Worm (Caenorhabditis elegans) whole organism, late embryonic: Measurements from ENCODE around the gene gtap-2.

Experiments used
- C08G9.2 ChIP-seq: sonication (generic microtip); optimal IDR thresholded peaks from 2 replicates; lab custom pipeline; 2016; ENCODE audit warnings: mild to moderate bottlenecking, missing genetic modification characterization, moderate library complexity, missing compliant biosample characterization
- K09A11.1 ChIP-seq: sonication (generic microtip); optimal IDR thresholded peaks from 2 replicates; lab custom pipeline; 2017; ENCODE audit warnings: antibody characterized with exemption, mild to moderate bottlenecking, missing genetic modification characterization, missing compliant biosample characterization; ENCODE audit not compliant: insufficient read depth
- T23F11.4 ChIP-seq: fragments of 200-800 bp; sonication (Bioruptor generic); optimal IDR thresholded peaks from 2 replicates; lab custom pipeline; 2018; ENCODE audit warnings: mild to moderate bottlenecking, missing genetic modification characterization, missing compliant biosample characterization
- Y22D7AL.16 ChIP-seq: sonication (generic microtip); optimal IDR thresholded peaks from 2 replicates; lab custom pipeline; 2016; ENCODE audit warnings: missing genetic modification characterization, missing compliant biosample characterization
- ahr-1 ChIP-seq: sonication (generic microtip); optimal IDR thresholded peaks from 2 replicates; lab custom pipeline; 2016; ENCODE audit warnings: missing genetic modification characterization, missing compliant biosample characterization
- ama-1 ChIP-seq: fragments of 150-350 bp; optimal IDR thresholded peaks from 2 replicates; lab custom pipeline; 2014
- ceh-14 ChIP-seq: sonication (generic microtip); optimal IDR thresholded peaks from 2 replicates; lab custom pipeline; 2016; ENCODE audit warnings: missing genotype, missing genetic modification characterization, missing compliant biosample characterization
- ceh-18 ChIP-seq: sonication (generic microtip); optimal IDR thresholded peaks from 2 replicates; lab custom pipeline; 2016; ENCODE audit warnings: missing genetic modification characterization, missing compliant biosample characterization
- ceh-22 ChIP-seq: sonication (generic microtip); optimal IDR thresholded peaks from 2 replicates; lab custom pipeline; 2017; ENCODE audit warnings: missing biosample characterization, missing genetic modification characterization
- ceh-24 ChIP-seq: sonication (generic microtip); optimal IDR thresholded peaks from 2 replicates; lab custom pipeline; 2016; ENCODE audit warnings: mild to moderate bottlenecking, missing genetic modification characterization, missing compliant biosample characterization
- ceh-30 ChIP-seq: fragments of 150-350 bp; optimal IDR thresholded peaks from 2 replicates; lab custom pipeline; 2014; ENCODE audit warnings: missing biosample characterization, missing genetic modification characterization
- ceh-31 ChIP-seq: sonication (generic microtip); optimal IDR thresholded peaks from 2 replicates; lab custom pipeline; 2016; ENCODE audit warnings: missing genetic modification characterization, missing compliant biosample characterization
- ceh-34 ChIP-seq: sonication (generic microtip); optimal IDR thresholded peaks from 2 replicates; lab custom pipeline; 2016; ENCODE audit warnings: mild to moderate bottlenecking, missing genetic modification characterization, missing compliant biosample characterization
- ceh-48 ChIP-seq: sonication (generic microtip); optimal IDR thresholded peaks from 2 replicates; lab custom pipeline; 2016; ENCODE audit warnings: missing genetic modification characterization, inconsistent platforms, missing compliant biosample characterization
- dmd-4 ChIP-seq: sonication (generic microtip); optimal IDR thresholded peaks from 2 replicates; lab custom pipeline; 2016; ENCODE audit warnings: borderline replicate concordance, missing genetic modification characterization, missing compliant biosample characterization
- dve-1 ChIP-seq: sonication (generic microtip); optimal IDR thresholded peaks from 2 replicates; lab custom pipeline; 2017; ENCODE audit warnings: antibody characterized with exemption, mild to moderate bottlenecking, missing genetic modification characterization, missing compliant biosample characterization
- elt-2 ChIP-seq: sonication (generic microtip); optimal IDR thresholded peaks from 2 replicates; lab custom pipeline; 2016; ENCODE audit warnings: missing genetic modification reagents, missing genetic modification characterization, missing compliant biosample characterization
- ets-4 ChIP-seq: sonication (generic microtip); optimal IDR thresholded peaks from 2 replicates; lab custom pipeline; 2016; ENCODE audit warnings: missing genetic modification characterization, missing compliant biosample characterization
- eyg-1 ChIP-seq: sonication (generic microtip); optimal IDR thresholded peaks from 2 replicates; lab custom pipeline; 2016; ENCODE audit warnings: missing genotype, missing genetic modification characterization, missing compliant biosample characterization
- fax-1 ChIP-seq: sonication (generic microtip); optimal IDR thresholded peaks from 2 replicates; lab custom pipeline; 2016; ENCODE audit warnings: missing genotype, missing genetic modification characterization, missing compliant biosample characterization
- fkh-10 ChIP-seq: fragments of 150-350 bp; optimal IDR thresholded peaks from 2 replicates; lab custom pipeline; 2014; ENCODE audit warnings: missing biosample characterization, missing genetic modification reagents, missing genetic modification characterization
- fkh-6 ChIP-seq: sonication (generic microtip); optimal IDR thresholded peaks from 2 replicates; lab custom pipeline; 2016; ENCODE audit warnings: missing genetic modification characterization, missing compliant biosample characterization
- hlh-30 ChIP-seq: sonication (generic microtip); optimal IDR thresholded peaks from 2 replicates; lab custom pipeline; 2017; ENCODE audit warnings: antibody characterized with exemption, missing genetic modification characterization, missing compliant biosample characterization; ENCODE audit not compliant: insufficient read depth
- hlh-8 ChIP-seq: sonication (generic microtip); optimal IDR thresholded peaks from 2 replicates; lab custom pipeline; 2016; ENCODE audit warnings: missing genotype, missing genetic modification characterization, missing compliant biosample characterization
- nfya-1 ChIP-seq: sonication (generic microtip); optimal IDR thresholded peaks from 2 replicates; lab custom pipeline; 2017; ENCODE audit warnings: missing genetic modification characterization, mild to moderate bottlenecking, missing compliant biosample characterization, antibody characterized with exemption, moderate library complexity
- odd-2 ChIP-seq: sonication (generic microtip); optimal IDR thresholded peaks from 2 replicates; lab custom pipeline; 2017; ENCODE audit warnings: antibody characterized with exemption, mild to moderate bottlenecking, missing genetic modification characterization, missing compliant biosample characterization
- pag-3 ChIP-seq: sonication (generic microtip); optimal IDR thresholded peaks from 2 replicates; lab custom pipeline; 2016; ENCODE audit warnings: missing compliant biosample characterization, missing genetic modification characterization, borderline replicate concordance
- pat-9 ChIP-seq: fragments of 200-800 bp; sonication (Bioruptor generic); optimal IDR thresholded peaks from 2 replicates; lab custom pipeline; 2018; ENCODE audit warnings: mild to moderate bottlenecking, missing genetic modification characterization, moderate library complexity, missing compliant biosample characterization
- pax-1 ChIP-seq: fragments of 150-350 bp; optimal IDR thresholded peaks from 2 replicates; lab custom pipeline; 2014; ENCODE audit warnings: missing biosample characterization, missing genetic modification characterization
- pha-2 ChIP-seq: sonication (generic microtip); optimal IDR thresholded peaks from 2 replicates; lab custom pipeline; 2017; ENCODE audit warnings: mild to moderate bottlenecking, missing genetic modification characterization, missing compliant biosample characterization
- pha-4 ChIP-seq: fragments of 150-350 bp; optimal IDR thresholded peaks from 2 replicates; lab custom pipeline; 2018; ENCODE audit warnings: missing biosample characterization, missing genetic modification reagents, missing genetic modification characterization
- pqm-1 ChIP-seq: sonication (generic microtip); optimal IDR thresholded peaks from 2 replicates; lab custom pipeline; 2016; ENCODE audit warnings: missing genetic modification characterization, missing compliant biosample characterization
- ref-2 ChIP-seq: sonication (generic microtip); optimal IDR thresholded peaks from 2 replicates; lab custom pipeline; 2016; ENCODE audit warnings: missing genetic modification characterization, missing compliant biosample characterization
- rnt-1 ChIP-seq: sonication (generic microtip); optimal IDR thresholded peaks from 2 replicates; lab custom pipeline; 2016; ENCODE audit warnings: missing genetic modification characterization, missing compliant biosample characterization
- sdc-2 ChIP-seq: sonication (generic microtip); optimal IDR thresholded peaks from 2 replicates; lab custom pipeline; 2016; ENCODE audit warnings: missing genotype, missing genetic modification characterization, missing compliant biosample characterization
- tbx-2 ChIP-seq: sonication (generic microtip); optimal IDR thresholded peaks from 2 replicates; lab custom pipeline; 2016; ENCODE audit warnings: missing genetic modification characterization, missing compliant biosample characterization
- ttx-3 ChIP-seq: sonication (generic microtip); optimal IDR thresholded peaks from 2 replicates; lab custom pipeline; 2016; ENCODE audit warnings: missing genetic modification reagents, missing genetic modification characterization, missing compliant biosample characterization
- unc-42 ChIP-seq: sonication (generic microtip); optimal IDR thresholded peaks from 2 replicates; lab custom pipeline; 2016; ENCODE audit warnings: missing genotype, missing genetic modification characterization, missing compliant biosample characterization
- unc-86 ChIP-seq: sonication (generic microtip); optimal IDR thresholded peaks from 2 replicates; lab custom pipeline; 2016; ENCODE audit warnings: missing genetic modification characterization, missing compliant biosample characterization

gtap-2 gene

ce11 chrIII:9780665-9781304 lies 27.6 kb upstream of the gtap-2 start, which contains the start of gene vha-1:
vha-1 (plus strand) TSS chrIII:9781254.
- TF ChIP-seq K09A11.1 (tag; lab: Kevin White, UChicago) (peak; percentile 15), ttx-3 (peak; percentile 2), ets-4 (tag; lab: Kevin White, UChicago) (peak; percentile 14), hlh-8 (no peak), unc-86 (tag; lab: Kevin White, UChicago) (peak; percentile 40), pat-9 (tag; lab: Kevin White, UChicago) (no peak), ceh-18 (tag; lab: Kevin White, UChicago) (peak; percentile 52), unc-42 (peak; percentile 44), pqm-1 (tag; lab: Kevin White, UChicago) (no peak), ama-1 (lab: Kevin White, UChicago) (peak; percentile 24), ceh-30 (tag; lab: Kevin White, UChicago) (peak; percentile 26), fkh-6 (tag; lab: Kevin White, UChicago) (no peak), Y22D7AL.16 (no peak), sdc-2 (no peak), ahr-1 (tag; lab: Kevin White, UChicago) (no peak), hlh-30 (tag; lab: Kevin White, UChicago) (peak; percentile 26), elt-2 (peak; percentile 39), ceh-34 (tag; lab: Kevin White, UChicago) (peak; percentile 31), ceh-48 (peak; percentile 47), fax-1 (tag; lab: Kevin White, UChicago) (no peak), nfya-1 (tag; lab: Kevin White, UChicago) (peak; percentile 82), ceh-31 (peak; percentile 61), rnt-1 (peak; percentile 55), dve-1 (tag; lab: Kevin White, UChicago) (peak; percentile 58), ref-2 (tag; lab: Kevin White, UChicago) (peak; percentile 63), C08G9.2 (tag; lab: Kevin White, UChicago) (peak; percentile 15), tbx-2 (tag; lab: Kevin White, UChicago) (peak; percentile 65)

ce11 chrIII:9782011-9782436 lies 26.3 kb upstream of the gtap-2 start, which contains the start of gene vha-2:
vha-2 (plus strand) TSS chrIII:9782164.
- no peak for TF ChIP-seq pqm-1 (tag; lab: Kevin White, UChicago)
- peak; percentile 56 for TF ChIP-seq elt-2

- no peak for TF ChIP-seq ceh-24 (tag; lab: Kevin White, UChicago)
- TF ChIP-seq nfya-1 (tag; lab: Kevin White, UChicago) = no peak
- TF ChIP-seq T23F11.4 = no peak
- no peak for TF ChIP-seq ceh-22 (tag; lab: Kevin White, UChicago)
- TF ChIP-seq ceh-30 (tag; lab: Kevin White, UChicago) = no peak
- no peak for TF ChIP-seq pag-3 (tag; lab: Kevin White, UChicago)
- TF ChIP-seq dve-1 (tag; lab: Kevin White, UChicago) = no peak
- TF ChIP-seq fkh-10 (GFP tag; lab: Kevin White, UChicago) = no peak
- TF ChIP-seq pax-1 (tag; lab: Kevin White, UChicago) = no peak
- TF ChIP-seq eyg-1 (tag; lab: Kevin White, UChicago) = no peak
- no peak for TF ChIP-seq tbx-2 (tag; lab: Kevin White, UChicago)
- TF ChIP-seq odd-2 (tag; lab: Kevin White, UChicago) = no peak
Measured at ce11 chrIII:9782483-9783081, 25.8 kb upstream of the gtap-2 start, which contains the start of gene R10E11.6. R10E11.6 (plus strand) TSS chrIII:9783006.

ce11 chrIII:9783133-9783590 lies 25.2 kb upstream of the gtap-2 start:
- TF ChIP-seq pax-1 (tag; lab: Kevin White, UChicago) = no peak
- no peak for TF ChIP-seq unc-42
- no peak for TF ChIP-seq ceh-18 (tag; lab: Kevin White, UChicago)
- TF ChIP-seq ceh-30 (tag; lab: Kevin White, UChicago) = no peak
- no peak for TF ChIP-seq ceh-34 (tag; lab: Kevin White, UChicago)
- TF ChIP-seq pha-2 (tag; lab: Kevin White, UChicago) = no peak
- TF ChIP-seq K09A11.1 (tag; lab: Kevin White, UChicago) = no peak
- no peak for TF ChIP-seq fkh-10 (GFP tag; lab: Kevin White, UChicago)
- TF ChIP-seq pat-9 (tag; lab: Kevin White, UChicago) = no peak
- no peak for TF ChIP-seq ceh-14 (tag; lab: Kevin White, UChicago)
- no peak for TF ChIP-seq dmd-4 (tag; lab: Kevin White, UChicago)
- TF ChIP-seq pha-4 (tag; lab: Kevin White, UChicago) = no peak
